Worm (Caenorhabditis elegans): Measurements from ENCODE around the gene nstp-5.

- no peak for TF ChIP-seq nhr-6 (tag; optimal IDR thresholded peaks at IDR 0.05)
- no peak for TF ChIP-seq nhr-11 (tag; optimal IDR thresholded peaks at IDR 0.05)
- TF ChIP-seq ama-1 (optimal IDR thresholded peaks at IDR 0.05) = no peak
- no peak for TF ChIP-seq nhr-237 (tag; optimal IDR thresholded peaks at IDR 0.05)
Measured at ce11 chrIV:12902430-12903110, 47.2 kb downstream of the nstp-5 start, which contains the start of gene K08D8.2.
